Fruit fly (Drosophila melanogaster): ENCODE results near the gene CG43155.

DNA sequence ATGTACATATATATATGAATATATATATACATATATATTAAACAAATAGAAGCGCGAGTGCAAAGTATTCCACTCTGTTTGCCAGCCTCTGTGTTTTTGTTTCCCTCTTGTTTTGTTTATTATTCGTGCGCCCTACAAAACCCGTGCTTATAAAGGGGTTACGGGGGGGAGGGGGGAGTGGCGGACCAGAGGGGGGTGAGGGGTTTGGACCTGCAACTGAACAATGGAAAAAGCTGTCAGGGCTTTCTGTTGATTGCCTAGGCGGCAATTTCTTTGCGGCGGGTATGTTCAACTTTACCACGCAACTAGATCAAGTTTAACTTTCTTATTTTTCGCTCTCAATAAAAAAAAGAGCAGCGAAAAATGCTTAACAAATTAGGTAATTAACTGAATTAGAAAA is 20.3 kb upstream of the CG43155 start:
- no peak for TF ChIP-seq pan (optimal IDR thresholded peaks at IDR 0.05)
- no peak for TF ChIP-seq CG8478 (optimal IDR thresholded peaks at IDR 0.05)
- no peak for TF ChIP-seq psq (optimal IDR thresholded peaks at IDR 0.05)
- TF ChIP-seq usp (GFP tag; optimal IDR thresholded peaks at IDR 0.05), result no peak
